Worm (Caenorhabditis elegans) whole organism, early embryonic: ENCODE data around the gene bre-3.

Source experiments
- B0310.2 ChIP-seq: sonication (generic microtip); optimal IDR thresholded peaks from 2 replicates; lab custom pipeline; 2016; ENCODE audit warnings: mild to moderate bottlenecking, missing genetic modification characterization, missing compliant biosample characterization
- F13C5.2 ChIP-seq: sonication (generic microtip); optimal IDR thresholded peaks from 2 replicates; lab custom pipeline; 2017; ENCODE audit warnings: mild to moderate bottlenecking, missing genetic modification characterization, inconsistent platforms, missing compliant biosample characterization
- aly-1 ChIP-seq: sonication (generic microtip); optimal IDR thresholded peaks from 2 replicates; lab custom pipeline; 2016; ENCODE audit warnings: missing genetic modification characterization, missing compliant biosample characterization
- ama-1 ChIP-seq: fragments of 150-350 bp; optimal IDR thresholded peaks from 2 replicates; lab custom pipeline; 2014
- ceh-13 ChIP-seq: fragments of 200-800 bp; sonication (Bioruptor generic); optimal IDR thresholded peaks from 2 replicates; lab custom pipeline; 2018; ENCODE audit warnings: mild to moderate bottlenecking, missing genetic modification characterization, missing compliant biosample characterization
- ceh-36 ChIP-seq: sonication (generic microtip); optimal IDR thresholded peaks from 2 replicates; lab custom pipeline; 2016; ENCODE audit warnings: missing genetic modification characterization, inconsistent platforms, missing compliant biosample characterization
- ets-7 ChIP-seq: sonication (generic microtip); optimal IDR thresholded peaks from 2 replicates; lab custom pipeline; 2016; ENCODE audit warnings: missing genotype, missing genetic modification characterization, missing compliant biosample characterization
- flt-1 ChIP-seq: fragments of 200-800 bp; sonication (Bioruptor generic); IDR thresholded peaks from 2 replicates; pipeline ENCODE4 v1.3.6; 2022; ENCODE audit warnings: missing genetic modification characterization, missing compliant biosample characterization
- hmbx-1 ChIP-seq: sonication (generic microtip); optimal IDR thresholded peaks from 2 replicates; lab custom pipeline; 2016; ENCODE audit warnings: mild to moderate bottlenecking, missing genetic modification characterization, missing compliant biosample characterization
- hmg-4 ChIP-seq: fragments of 200-800 bp; sonication (Bioruptor generic); optimal IDR thresholded peaks from 2 replicates; lab custom pipeline; 2018; ENCODE audit warnings: mild to moderate bottlenecking, missing genetic modification characterization, missing compliant biosample characterization
- hnd-1 ChIP-seq: sonication (generic microtip); optimal IDR thresholded peaks from 2 replicates; lab custom pipeline; 2016; ENCODE audit warnings: missing genetic modification characterization, missing compliant biosample characterization
- pes-1 ChIP-seq: fragments of 200-800 bp; sonication (Bioruptor generic); IDR thresholded peaks from 2 replicates; pipeline ENCODE4 v1.3.6; 2022; ENCODE audit warnings: missing genetic modification reagents, missing genetic modification characterization, missing compliant biosample characterization
- scrt-1 ChIP-seq: fragments of 200-800 bp; sonication (Bioruptor generic); IDR thresholded peaks from 2 replicates; pipeline ENCODE4 v1.3.6; 2022; ENCODE audit warnings: missing genetic modification characterization, missing compliant biosample characterization
- sea-1 ChIP-seq: fragments of 200-800 bp; sonication (Bioruptor generic); conservative IDR thresholded peaks from 2 replicates; pipeline ENCODE4 v1.3.6; 2022; ENCODE audit warnings: missing genetic modification characterization, missing compliant biosample characterization
- tbx-11 ChIP-seq: fragments of 200-800 bp; sonication (Bioruptor generic); IDR thresholded peaks from 2 replicates; pipeline ENCODE4 v1.3.6; 2022; ENCODE audit warnings: missing genetic modification characterization, missing compliant biosample characterization
- tbx-37 ChIP-seq: fragments of 200-800 bp; sonication (Bioruptor generic); conservative IDR thresholded peaks from 2 replicates; pipeline ENCODE4 v1.3.6; 2022; ENCODE audit warnings: missing genetic modification reagents, missing genetic modification characterization, missing compliant biosample characterization
- tra-4 ChIP-seq: sonication (generic microtip); optimal IDR thresholded peaks from 2 replicates; lab custom pipeline; 2017; ENCODE audit warnings: missing genetic modification characterization, missing compliant biosample characterization

bre-3 gene

DNA sequence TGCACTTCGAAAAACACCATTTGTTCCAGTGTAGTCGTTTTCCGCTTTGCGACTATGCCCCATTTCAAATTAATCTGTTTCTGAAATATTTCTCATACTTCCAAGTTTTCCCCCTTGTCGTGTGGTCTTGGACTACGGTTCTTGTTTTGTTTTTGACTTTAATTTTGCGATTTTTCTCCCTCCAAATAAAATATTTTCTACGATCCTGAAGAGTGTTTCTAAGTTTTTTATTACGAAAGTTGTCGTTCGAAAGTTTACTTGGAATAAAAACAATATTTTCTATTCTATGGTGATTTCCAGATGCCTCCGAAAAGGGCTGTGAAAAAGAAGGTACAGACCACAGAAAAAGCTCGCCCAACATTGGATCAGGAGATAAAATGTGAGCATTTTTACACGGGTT, 17.4 kb downstream of the bre-3 start, which contains the start of gene tag-342:
TSS of gene tag-342 (plus strand) at position 301 of the 400 bp plus-strand sequence.
- TF ChIP-seq hnd-1 (tag; lab: Kevin White, UChicago) (no peak), flt-1 (GFP tag; lab: Robert Waterston, UW) (no peak), ceh-13 (GFP tag; lab: Kevin White, UChicago) (no peak)

DNA sequence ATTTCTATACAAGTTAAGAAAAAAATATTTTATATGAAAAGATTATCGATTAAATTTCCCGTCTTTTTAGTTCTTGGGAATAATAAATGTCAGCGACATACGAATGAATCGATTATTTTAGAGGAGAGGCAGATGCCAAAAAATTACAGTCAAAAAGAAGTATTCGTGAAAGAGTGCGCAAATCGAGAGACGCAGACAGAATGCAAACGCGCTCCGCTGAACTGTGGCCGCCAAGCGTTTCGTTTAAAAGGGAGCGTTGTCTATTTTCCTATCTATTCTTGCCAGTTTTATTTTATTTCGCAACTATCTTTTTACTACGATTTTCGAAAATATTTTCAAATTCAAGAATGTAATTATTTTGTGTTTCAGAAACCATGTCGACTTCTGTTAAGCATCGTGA, 18.2 kb downstream of the bre-3 start, which contains the start of gene baf-1:
TSS of gene baf-1 (plus strand) at position 370 of the 400 bp plus-strand sequence.
- TF ChIP-seq ama-1 (lab: Kevin White, UChicago) (no peak), hmg-4 (GFP tag; lab: Kevin White, UChicago) (peak; percentile 18), scrt-1 (GFP tag; lab: Robert Waterston, UW) (no peak), flt-1 (GFP tag; lab: Robert Waterston, UW) (no peak), ets-7 (tag; lab: Kevin White, UChicago) (no peak), ceh-13 (GFP tag; lab: Kevin White, UChicago) (no peak)

DNA sequence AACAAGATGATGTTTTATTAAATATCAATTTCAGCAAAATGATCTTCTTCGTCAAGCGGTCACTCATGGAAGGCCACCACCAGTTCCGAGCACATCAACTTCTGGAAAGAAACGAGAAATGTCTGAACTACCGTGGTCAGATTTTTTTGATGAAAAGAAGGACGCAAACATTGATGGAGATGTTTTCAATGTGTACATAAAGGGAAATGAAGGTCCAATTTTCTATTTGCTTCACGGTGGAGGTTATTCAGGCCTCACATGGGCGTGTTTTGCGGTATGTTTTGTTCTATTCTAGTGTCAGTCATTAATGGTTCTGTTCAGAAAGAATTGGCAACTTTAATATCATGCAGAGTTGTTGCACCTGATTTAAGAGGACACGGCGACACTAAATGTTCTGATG, 19.4 kb downstream of the bre-3 start, which contains the start of gene B0464.6:
TSS of gene B0464.6 (minus strand) at position 101 of the 400 bp plus-strand sequence.
- TF ChIP-seq hmbx-1 (tag; lab: Kevin White, UChicago) = no peak
- no peak for TF ChIP-seq tbx-11 (GFP tag; lab: Robert Waterston, UW)
- TF ChIP-seq tra-4 = no peak
- no peak for TF ChIP-seq hmg-4 (GFP tag; lab: Kevin White, UChicago)
- no peak for TF ChIP-seq flt-1 (GFP tag; lab: Robert Waterston, UW)
- TF ChIP-seq F13C5.2 (tag; lab: Kevin White, UChicago) = no peak
- no peak for TF ChIP-seq ama-1 (lab: Kevin White, UChicago)
- no peak for TF ChIP-seq scrt-1 (GFP tag; lab: Robert Waterston, UW)
- no peak for TF ChIP-seq aly-1 (tag; lab: Kevin White, UChicago)
- TF ChIP-seq hnd-1 (tag; lab: Kevin White, UChicago) = no peak
- TF ChIP-seq sea-1 (GFP tag; lab: Robert Waterston, UW) = no peak
- no peak for TF ChIP-seq pes-1
- no peak for TF ChIP-seq ceh-36
- no peak for TF ChIP-seq ets-7 (tag; lab: Kevin White, UChicago)
- no peak for TF ChIP-seq tbx-37

DNA sequence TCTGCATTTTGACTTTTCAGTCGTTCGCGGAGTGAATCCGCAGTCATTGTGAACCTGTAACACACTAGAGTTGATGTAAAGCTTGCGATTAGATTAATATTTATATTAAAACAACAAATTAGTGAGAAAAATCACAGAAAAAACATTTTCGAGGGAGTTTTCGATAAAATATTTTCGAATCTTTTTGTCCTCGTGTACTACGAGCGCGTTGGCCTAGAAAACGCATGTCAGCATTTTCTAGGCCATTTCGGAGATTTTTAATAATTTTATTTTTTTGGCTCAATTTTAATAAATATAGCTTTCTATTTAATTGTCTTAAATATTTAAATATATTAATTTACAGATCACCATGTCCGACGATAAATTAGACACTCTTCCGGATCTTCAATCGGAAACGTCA, 19.8 kb downstream of the bre-3 start, which contains the start of gene B0464.9:
TSS of gene B0464.9 (plus strand) at position 344 of the 400 bp plus-strand sequence.
- TF ChIP-seq B0310.2 (tag; lab: Kevin White, UChicago) (no peak), pes-1 (peak; percentile 69), tbx-37 (peak; percentile 51; the same call in 1 of the 2 replicates)

DNA sequence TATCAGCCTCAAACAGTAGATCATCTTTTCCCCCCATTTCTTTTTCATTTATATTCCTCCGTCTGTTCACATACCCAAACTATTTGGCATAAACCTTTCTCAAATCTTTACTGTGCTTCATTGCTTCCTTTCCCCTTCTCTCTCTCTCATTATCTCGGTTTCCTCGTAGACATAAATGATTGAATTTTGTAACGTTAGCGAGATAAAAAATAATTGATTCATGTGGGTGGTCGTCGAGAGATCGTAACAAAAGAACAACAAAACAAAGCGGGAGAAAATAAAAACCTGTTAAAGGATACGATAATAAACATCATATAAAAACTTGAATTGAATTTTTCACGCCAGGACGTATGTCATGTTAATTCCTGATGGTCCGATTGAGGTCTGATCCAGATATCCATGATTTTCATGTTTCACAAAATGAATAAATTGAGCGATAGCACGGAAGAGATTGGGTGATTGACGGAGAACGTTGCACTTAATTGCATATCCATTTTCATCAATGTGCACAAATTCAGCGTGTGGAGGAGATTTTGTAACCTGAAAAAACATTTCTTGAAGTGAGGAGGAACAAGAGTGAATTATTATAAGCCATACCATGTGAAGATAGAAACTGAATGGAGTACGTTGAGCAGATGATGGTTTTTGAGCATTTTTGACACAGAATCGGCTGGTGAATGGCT, 22.3 kb downstream of the bre-3 start:
- TF ChIP-seq B0310.2 (tag; lab: Kevin White, UChicago) (no peak), tbx-37 (no peak), F13C5.2 (tag; lab: Kevin White, UChicago) (no peak), ama-1 (lab: Kevin White, UChicago) (peak; percentile 91), hmbx-1 (tag; lab: Kevin White, UChicago) (no peak), ceh-36 (no peak), hnd-1 (tag; lab: Kevin White, UChicago) (no peak), tra-4 (no peak), scrt-1 (GFP tag; lab: Robert Waterston, UW) (0 out of 2 replicates have a peak, but pooled peaks have one; percentile 46), aly-1 (tag; lab: Kevin White, UChicago) (no peak), pes-1 (no peak), ets-7 (tag; lab: Kevin White, UChicago) (no peak), ceh-13 (GFP tag; lab: Kevin White, UChicago) (no peak)

DNA sequence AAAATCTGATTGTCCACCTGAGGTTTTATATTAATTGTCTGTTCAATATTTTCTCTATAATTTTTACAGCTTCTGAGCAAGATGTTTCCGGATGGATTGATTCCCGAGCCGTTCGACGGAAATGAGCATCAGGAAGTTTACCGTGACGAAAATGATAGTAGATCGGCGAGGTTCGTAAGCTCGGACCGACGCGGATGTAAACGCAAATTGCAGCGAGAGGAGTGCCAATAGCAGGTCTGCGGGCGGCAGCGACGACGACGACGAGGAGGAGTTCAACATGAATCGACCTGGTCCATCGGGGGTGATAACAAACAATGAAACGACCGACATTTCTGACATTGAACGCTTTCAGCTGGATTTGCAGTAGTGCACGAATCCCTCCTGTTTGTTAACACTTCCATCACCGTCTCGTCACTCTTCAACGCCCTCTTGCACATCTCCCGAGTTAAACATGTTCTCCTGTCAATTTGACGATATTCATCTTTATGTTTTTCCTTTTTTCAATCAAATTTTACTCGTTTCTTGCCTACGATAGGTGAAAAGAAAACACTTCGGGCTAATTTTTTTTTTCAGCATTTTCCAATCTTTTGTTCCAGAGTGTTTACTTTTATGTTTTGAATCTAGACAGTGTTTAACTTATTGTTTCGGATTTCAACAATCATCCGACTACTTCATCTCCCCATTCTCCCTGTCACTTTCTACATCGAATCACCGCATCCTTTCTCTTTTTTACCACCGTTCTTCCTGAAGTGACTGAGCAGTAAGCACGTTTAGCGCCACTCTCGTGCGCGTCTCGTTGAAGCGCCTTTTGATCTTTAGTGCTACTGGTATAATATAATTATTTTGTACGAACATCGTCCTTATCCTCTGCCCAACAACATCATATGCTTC, 23.1 kb downstream of the bre-3 start:
- TF ChIP-seq hmbx-1 (tag; lab: Kevin White, UChicago) (no peak), B0310.2 (tag; lab: Kevin White, UChicago) (no peak), ets-7 (tag; lab: Kevin White, UChicago) (no peak)

DNA sequence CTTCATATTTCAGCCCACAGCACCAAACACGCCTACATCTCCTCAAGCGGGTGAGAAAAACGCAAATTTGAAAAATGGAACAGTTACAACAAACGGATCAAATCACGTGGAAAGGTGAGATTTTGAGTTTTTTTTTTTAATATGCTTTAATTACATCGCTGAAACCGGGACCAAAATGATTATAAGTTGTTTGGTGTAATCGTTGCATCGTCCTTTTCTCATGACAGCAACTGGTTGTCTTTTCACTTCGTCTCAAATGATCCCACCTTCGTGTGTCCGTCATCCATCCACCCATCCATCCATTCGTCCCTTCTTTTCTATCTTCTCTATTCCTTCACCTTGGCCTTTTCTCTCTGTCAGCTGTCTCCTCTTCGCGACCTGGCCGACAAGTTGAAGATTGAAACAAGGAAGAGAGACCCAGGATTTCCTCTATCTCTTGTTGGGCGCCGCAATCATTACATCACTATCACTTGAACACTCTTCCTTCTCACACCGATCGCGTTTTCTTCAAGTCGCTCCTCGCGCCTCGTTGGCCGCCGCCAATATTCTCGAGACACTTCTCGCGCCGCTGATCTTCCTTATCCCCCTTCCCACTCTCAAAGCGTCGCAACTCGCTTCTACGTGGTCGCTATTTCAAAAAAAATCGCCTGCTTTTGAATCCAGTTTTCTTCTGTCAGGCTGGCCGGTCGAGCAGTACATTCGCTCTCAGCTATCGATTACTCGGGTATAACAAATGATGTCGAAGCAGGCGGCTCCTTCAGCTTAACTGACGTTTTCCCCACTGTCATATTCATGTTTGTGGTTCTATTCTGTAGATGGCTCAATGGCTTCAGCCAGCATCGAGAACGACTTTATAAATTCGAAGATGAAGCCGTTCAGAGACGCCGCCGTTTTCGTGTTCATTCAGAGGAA, 27.8 kb downstream of the bre-3 start:
- TF ChIP-seq hnd-1 (tag; lab: Kevin White, UChicago) = no peak
- no peak for TF ChIP-seq hmbx-1 (tag; lab: Kevin White, UChicago)
- no peak for TF ChIP-seq hmg-4 (GFP tag; lab: Kevin White, UChicago)
- TF ChIP-seq ceh-36 = no peak
- TF ChIP-seq ets-7 (tag; lab: Kevin White, UChicago) = no peak
- TF ChIP-seq pes-1 = no peak
- no peak for TF ChIP-seq F13C5.2 (tag; lab: Kevin White, UChicago)
- no peak for TF ChIP-seq aly-1 (tag; lab: Kevin White, UChicago)
- TF ChIP-seq ama-1 (lab: Kevin White, UChicago) = no peak
- no peak for TF ChIP-seq tra-4
- no peak for TF ChIP-seq tbx-37
